Worm (Caenorhabditis elegans) whole organism, young adult: Measurements from ENCODE around the gene idpp-7.

ENCODE experiments used
- Y56A3A.18 ChIP-seq: fragments of 200-800 bp; sonication (Bioruptor generic); IDR thresholded peaks from 2 replicates; pipeline ENCODE4 v1.3.6; 2022; ENCODE audit warnings: missing genetic modification reagents, missing genetic modification characterization, missing compliant biosample characterization
- Y95B8A.8 ChIP-seq: fragments of 200-800 bp; sonication (Bioruptor generic); IDR thresholded peaks from 2 replicates; pipeline ENCODE4 v1.3.6; 2022; ENCODE audit warnings: missing genetic modification reagents, missing genetic modification characterization, missing compliant biosample characterization
- ceh-91 ChIP-seq: fragments of 200-800 bp; sonication (Bioruptor generic); IDR thresholded peaks from 2 replicates; pipeline ENCODE4 v1.3.6; 2022; ENCODE audit warnings: missing genetic modification reagents, missing genetic modification characterization, missing compliant biosample characterization
- efl-1 ChIP-seq: fragments of 150-350 bp; optimal IDR thresholded peaks from 2 replicates; lab custom pipeline; 2014; ENCODE audit warnings: missing biosample characterization, missing genetic modification reagents, missing genetic modification characterization
- zfh-2 ChIP-seq: fragments of 200-800 bp; sonication (Bioruptor generic); conservative IDR thresholded peaks from 2 replicates; pipeline ENCODE4 v1.3.6; 2022; ENCODE audit warnings: missing genetic modification reagents, missing genetic modification characterization, missing compliant biosample characterization

- TF ChIP-seq efl-1 (GFP tag; lab: Kevin White, UChicago), result no peak
- no peak for TF ChIP-seq Y95B8A.8
- no peak for TF ChIP-seq Y56A3A.18 (GFP tag; lab: Robert Waterston, UW)
- no peak for TF ChIP-seq ceh-91 (GFP tag; lab: Robert Waterston, UW)
- no peak for TF ChIP-seq zfh-2 (GFP tag; lab: Robert Waterston, UW)
Measured at ce11 chrIV:12689709-12690142, 30.0 kb upstream of the idpp-7 start.
